Worm (Caenorhabditis elegans) whole organism, late embryonic: ENCODE data around the gene anat-1.

ENCODE experiments used
- che-1 ChIP-seq: sonication (generic microtip); optimal IDR thresholded peaks from 2 replicates; lab custom pipeline; 2016; ENCODE audit warnings: mild to moderate bottlenecking, missing genetic modification characterization, missing compliant biosample characterization
- ets-4 ChIP-seq: sonication (generic microtip); optimal IDR thresholded peaks from 2 replicates; lab custom pipeline; 2016; ENCODE audit warnings: missing genetic modification characterization, missing compliant biosample characterization
- eyg-1 ChIP-seq: sonication (generic microtip); optimal IDR thresholded peaks from 2 replicates; lab custom pipeline; 2016; ENCODE audit warnings: missing genotype, missing genetic modification characterization, missing compliant biosample characterization
- nhr-11 ChIP-seq: fragments of 150-350 bp; optimal IDR thresholded peaks from 2 replicates; lab custom pipeline; 2014; ENCODE audit warnings: missing biosample characterization, missing genetic modification characterization
- npax-4 ChIP-seq: sonication (generic microtip); optimal IDR thresholded peaks from 2 replicates; lab custom pipeline; 2016; ENCODE audit warnings: missing genetic modification characterization, missing compliant biosample characterization
- pha-4 ChIP-seq: fragments of 150-350 bp; optimal IDR thresholded peaks from 2 replicates; lab custom pipeline; 2018; ENCODE audit warnings: missing biosample characterization, missing genetic modification reagents, missing genetic modification characterization

- TF ChIP-seq nhr-11 (tag; lab: Kevin White, UChicago) (no peak), eyg-1 (tag; lab: Kevin White, UChicago) (no peak), pha-4 (tag; lab: Kevin White, UChicago) (no peak), ets-4 (tag; lab: Kevin White, UChicago) (no peak), che-1 (no peak), npax-4 (tag; lab: Kevin White, UChicago) (no peak)
Observed at ce11 chrIV:6771556-6771955, 923 bp downstream of the anat-1 start.
